Fruit fly (Drosophila melanogaster): ENCODE data around the gene CG33783.

CG33783 gene

DNA sequence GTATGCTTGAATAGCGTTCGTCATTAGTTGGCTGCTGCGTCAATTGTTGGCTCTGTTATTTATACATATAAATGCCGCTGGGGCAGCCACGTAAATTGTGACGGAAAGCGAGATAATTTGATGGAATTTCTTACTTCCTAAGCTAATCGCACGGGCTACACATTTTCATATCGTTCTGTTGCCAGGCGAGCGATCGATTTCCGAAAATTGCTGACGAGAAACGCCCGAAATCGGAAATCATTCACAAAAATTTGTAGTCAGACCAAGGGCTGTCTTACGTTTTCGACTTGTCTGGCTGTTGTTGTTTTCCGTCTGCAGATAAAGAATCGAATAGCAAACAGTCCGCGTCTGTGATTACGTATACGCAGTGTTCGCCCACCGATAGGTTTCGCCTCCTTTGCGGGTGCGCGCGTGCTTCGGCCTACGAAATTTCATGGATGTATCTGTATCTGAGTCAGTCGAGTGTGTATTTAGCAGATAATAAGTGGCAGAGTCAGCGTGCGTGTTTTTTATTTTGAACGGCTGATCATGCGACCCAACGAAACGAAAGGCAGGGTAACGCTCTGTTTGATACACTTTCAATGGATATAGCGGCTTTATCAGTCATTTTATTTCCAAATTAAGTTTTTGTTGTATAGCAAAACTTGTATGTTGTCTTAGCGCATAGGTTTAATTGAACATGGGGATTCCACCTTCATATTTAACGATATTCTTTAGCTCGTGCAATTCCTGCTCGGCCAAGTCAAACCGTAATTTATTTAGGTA is 31.1 kb downstream of the CG33783 start (continued):
- TF ChIP-seq Side (GFP tag; optimal IDR thresholded peaks at IDR 0.05) (peak; percentile 46), kay (GFP tag; optimal IDR thresholded peaks at IDR 0.05) (peak; percentile 38), CG2875 (GFP tag; optimal IDR thresholded peaks at IDR 0.05) (peak; percentile 5), CG18476 (GFP tag; optimal IDR thresholded peaks at IDR 0.05) (no peak), Elba2 (GFP tag; optimal IDR thresholded peaks at IDR 0.05) (no peak), mirr (GFP tag; optimal IDR thresholded peaks at IDR 0.05) (peak; percentile 93), H2.0 (GFP tag; IDR thresholded peaks at IDR 0.05) (peak; percentile 61), CG13296 (GFP tag; optimal IDR thresholded peaks at IDR 0.05) (peak; percentile 78), CG31365 (tag; optimal IDR thresholded peaks at IDR 0.05) (no peak), pho (GFP tag; optimal IDR thresholded peaks at IDR 0.05) (peak; percentile 50), D (optimal IDR thresholded peaks at IDR 0.05) (no peak), D (GFP tag; optimal IDR thresholded peaks at IDR 0.05) (peak; percentile 36), Ets65A (GFP tag) (peak; percentile 2), prd (optimal IDR thresholded peaks at IDR 0.05) (no peak), prd (GFP tag; IDR thresholded peaks at IDR 0.05) (peak; percentile 70), Dll (GFP tag; IDR thresholded peaks at IDR 0.05; ENCODE audit: partially characterized antibody) (0 out of 4 replicates have a peak, but pooled peaks have one; percentile 37), E2f2 (GFP tag; IDR thresholded peaks at IDR 0.05) (peak; percentile 32; the same call in 1 of the 2 replicates), CG11456 (GFP tag; IDR thresholded peaks at IDR 0.05) (peak; percentile 69; the same call in 1 of the 3 replicates), E2f1 (GFP tag; IDR thresholded peaks at IDR 0.05) (peak; percentile 55; the same call in 1 of the 2 replicates), CG4424 (GFP tag; optimal IDR thresholded peaks at IDR 0.05) (peak; percentile 11), dysf (GFP tag; IDR thresholded peaks at IDR 0.05) (peak; percentile 79), NK7.1 (GFP tag; optimal IDR thresholded peaks at IDR 0.05) (no peak), Gug (GFP tag; IDR thresholded peaks at IDR 0.05) (peak; percentile 58; the same call in 2 of the 4 replicates), Hey (tag; optimal IDR thresholded peaks at IDR 0.05) (peak; percentile 59), CG13624 (GFP tag; optimal IDR thresholded peaks at IDR 0.05) (peak; percentile 67), Ada2b (GFP tag; IDR thresholded peaks at IDR 0.05) (peak; percentile 55), CG5180 (GFP tag; optimal IDR thresholded peaks at IDR 0.05) (peak; percentile 27), CG4617 (GFP tag; optimal IDR thresholded peaks at IDR 0.05; ENCODE audit: borderline replicate concordance) (peak; percentile 10), CG6689 (GFP tag; IDR thresholded peaks at IDR 0.05) (peak; percentile 71), CG30020 (tag; optimal IDR thresholded peaks at IDR 0.05) (no peak), CG17186 (GFP tag; optimal IDR thresholded peaks at IDR 0.05) (no peak), CG12155 (GFP tag; optimal IDR thresholded peaks at IDR 0.05) (peak; percentile 71), CG10543 (GFP tag; optimal IDR thresholded peaks at IDR 0.05) (peak; percentile 97), crc (GFP tag; optimal IDR thresholded peaks at IDR 0.05) (peak; percentile 10), abd-A (tag; optimal IDR thresholded peaks at IDR 0.05) (peak; percentile 67), danr (GFP tag; IDR thresholded peaks at IDR 0.05) (no peak), zfh2 (GFP tag; optimal IDR thresholded peaks at IDR 0.05) (peak; percentile 64), phol (tag; optimal IDR thresholded peaks at IDR 0.05) (peak; percentile 62), CG4360 (GFP tag; IDR thresholded peaks at IDR 0.05) (peak; percentile 36; the same call in 1 of the 2 replicates), HLHmδ (GFP tag; optimal IDR thresholded peaks at IDR 0.05) (peak; percentile 30), CG3838 (GFP tag; optimal IDR thresholded peaks at IDR 0.05) (no peak), CG12659 (GFP tag; optimal IDR thresholded peaks at IDR 0.05) (peak; percentile 67), ERR (GFP tag; optimal IDR thresholded peaks at IDR 0.05) (peak; percentile 4), Adf1 (GFP tag; IDR thresholded peaks at IDR 0.05) (peak; percentile 58), dan (GFP tag; IDR thresholded peaks at IDR 0.05) (no peak), Pdp1 (GFP tag; optimal IDR thresholded peaks at IDR 0.05) (peak; percentile 61 to 87), dmrt99B (tag; optimal IDR thresholded peaks at IDR 0.05) (peak; percentile 77), CG15696 (tag; optimal IDR thresholded peaks at IDR 0.05) (peak; percentile 9), bcd (GFP tag; optimal IDR thresholded peaks at IDR 0.05) (peak; percentile 59), CG8944 (GFP tag; optimal IDR thresholded peaks at IDR 0.05) (peak; percentile 16)
